Worm (Caenorhabditis elegans): Measurements from ENCODE around the gene fipr-8.

Gene fipr-8

DNA sequence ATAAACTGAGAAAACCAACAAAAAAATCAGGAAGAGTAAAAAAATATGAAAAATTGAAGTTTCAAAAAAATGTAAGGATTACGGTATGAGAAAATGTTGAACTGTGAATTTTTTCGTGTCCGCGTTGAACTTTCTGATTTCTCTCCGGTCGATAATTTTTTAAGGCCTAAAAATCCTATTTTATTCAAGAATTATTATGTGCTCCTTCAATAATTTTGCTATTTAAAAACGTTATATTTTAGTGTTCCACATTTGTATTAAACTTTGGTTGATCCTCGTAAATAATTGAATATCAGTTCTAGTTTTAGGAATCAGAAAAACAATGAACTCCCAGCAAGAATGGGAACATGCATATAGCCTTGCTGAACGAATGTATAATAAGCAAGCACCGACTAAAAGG is 27.1 kb downstream of the fipr-8 start, which contains the start of gene hpo-40:
Gene hpo-40, plus strand, starts transcription at position 301 of the 400 bp plus-strand sequence.
- TF ChIP-seq T23F11.4 (GFP tag; optimal IDR thresholded peaks at IDR 0.05) (no peak), tbx-2 (tag; optimal IDR thresholded peaks at IDR 0.05) (no peak), fkh-10 (GFP tag; optimal IDR thresholded peaks at IDR 0.05) (no peak), ceh-24 (tag; optimal IDR thresholded peaks at IDR 0.05) (no peak), hlh-6 (tag; optimal IDR thresholded peaks at IDR 0.05) (no peak), ets-4 (tag; optimal IDR thresholded peaks at IDR 0.05) (no peak), pag-3 (tag; optimal IDR thresholded peaks at IDR 0.05; ENCODE audit: borderline replicate concordance) (no peak)

DNA sequence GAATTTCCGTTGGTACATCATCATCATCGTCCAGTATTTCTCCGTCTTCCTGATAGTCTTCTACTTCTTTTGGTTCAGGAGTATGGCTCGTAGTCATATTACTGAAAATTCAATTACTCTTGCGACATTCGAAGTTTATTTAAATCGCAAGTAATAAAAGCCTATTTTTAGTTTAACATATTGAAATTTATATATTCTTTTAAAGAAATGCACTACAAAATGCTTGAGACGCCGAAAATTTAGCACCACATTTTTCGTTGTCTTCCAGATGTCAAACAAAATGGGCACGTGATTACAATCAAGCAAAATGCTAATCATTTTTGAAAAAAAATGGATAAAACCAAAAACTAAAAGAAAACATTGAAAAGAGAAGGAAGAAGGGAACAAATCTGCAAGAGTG is 27.7 kb downstream of the fipr-8 start, which contains the start of gene zhit-3:
Gene zhit-3, minus strand, starts transcription at position 101 of the 400 bp plus-strand sequence.
- TF ChIP-seq F13H6.1 (tag; optimal IDR thresholded peaks at IDR 0.05) (no peak), elt-2 (tag; optimal IDR thresholded peaks at IDR 0.05) (no peak), sox-4 (tag; optimal IDR thresholded peaks at IDR 0.05) (no peak), sox-2 (GFP tag; IDR thresholded peaks at IDR 0.05) (no peak), ceh-24 (tag; optimal IDR thresholded peaks at IDR 0.05) (no peak), ceh-18 (tag; optimal IDR thresholded peaks at IDR 0.05) (no peak), C08G9.2 (tag; optimal IDR thresholded peaks at IDR 0.05) (no peak), ceh-9 (tag; optimal IDR thresholded peaks at IDR 0.05) (no peak), ceh-34 (tag; optimal IDR thresholded peaks at IDR 0.05) (no peak)

- TF ChIP-seq che-1 (tag; optimal IDR thresholded peaks at IDR 0.05) (no peak), T23F11.4 (GFP tag; optimal IDR thresholded peaks at IDR 0.05) (no peak), hlh-8 (tag; optimal IDR thresholded peaks at IDR 0.05) (no peak), lin-11 (tag; optimal IDR thresholded peaks at IDR 0.05) (no peak), ceh-31 (tag; optimal IDR thresholded peaks at IDR 0.05) (no peak), pha-4 (tag; optimal IDR thresholded peaks at IDR 0.05) (no peak)
Measured at ce11 chrV:10210244-10210643, 29.5 kb downstream of the fipr-8 start, which contains the start of gene tftc-3. TSS of gene tftc-3 (minus strand) at chrV:10210344.

DNA sequence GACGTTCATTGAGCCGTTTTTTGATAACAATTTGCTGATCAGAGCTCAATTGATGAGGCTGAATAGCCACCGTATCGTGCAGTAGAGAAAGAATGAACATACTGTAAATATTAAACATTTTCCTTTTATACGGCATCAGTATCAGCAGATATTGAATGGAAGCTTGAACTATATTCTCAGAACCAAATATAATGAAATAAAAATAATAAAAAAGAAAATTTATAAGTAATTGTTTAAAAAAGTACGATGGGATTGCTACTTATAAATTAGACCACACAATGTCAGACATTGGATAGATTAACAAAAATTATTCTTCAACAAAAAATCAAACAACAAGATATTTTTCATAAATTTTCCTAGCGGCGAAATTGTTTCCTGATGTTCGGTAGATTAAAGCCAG is 33.3 kb downstream of the fipr-8 start, which contains the start of gene rpc-25:
Gene rpc-25, minus strand, starts transcription at position 101 of the 400 bp plus-strand sequence.
- no peak for TF ChIP-seq lim-6 (tag; optimal IDR thresholded peaks at IDR 0.05)
- no peak for TF ChIP-seq pax-1 (tag; optimal IDR thresholded peaks at IDR 0.05)
- TF ChIP-seq Y22D7AL.16 (tag; optimal IDR thresholded peaks at IDR 0.05), result no peak
- TF ChIP-seq madf-2 (tag; optimal IDR thresholded peaks at IDR 0.05), result no peak
- TF ChIP-seq K09A11.1 (tag; optimal IDR thresholded peaks at IDR 0.05; ENCODE audit: insufficient read depth), result no peak

DNA sequence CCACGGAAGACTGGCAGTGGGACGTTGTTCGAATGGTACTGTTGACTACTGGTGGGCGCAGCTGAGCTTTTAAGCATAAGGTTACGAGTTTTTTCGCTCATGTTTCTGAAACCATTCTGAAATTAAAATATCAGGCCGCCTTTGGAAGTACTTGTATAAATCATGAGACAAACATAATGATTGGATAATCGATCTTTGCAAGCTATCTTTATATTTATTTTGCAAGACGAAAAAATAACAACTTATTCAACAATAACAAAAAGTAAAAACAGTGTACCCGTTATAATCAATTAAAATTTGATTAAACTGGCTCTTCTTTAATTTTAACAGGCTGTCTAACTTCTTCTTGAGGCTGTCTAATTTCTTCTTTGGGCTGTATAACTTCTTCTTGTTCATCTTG is 34.3 kb downstream of the fipr-8 start, which contains the start of gene ZK856.16:
Gene ZK856.16, minus strand, starts transcription at position 101 of the 400 bp plus-strand sequence.
- no peak for TF ChIP-seq syd-9 (tag; optimal IDR thresholded peaks at IDR 0.05)
- TF ChIP-seq elt-2 (tag; optimal IDR thresholded peaks at IDR 0.05), result no peak
- TF ChIP-seq unc-3 (GFP tag; conservative IDR thresholded peaks at IDR 0.05), result no peak
- no peak for TF ChIP-seq unc-3 (tag; optimal IDR thresholded peaks at IDR 0.05)
- TF ChIP-seq ceh-9 (tag; optimal IDR thresholded peaks at IDR 0.05), result no peak
- no peak for TF ChIP-seq gmeb-2 (tag; optimal IDR thresholded peaks at IDR 0.05)
- TF ChIP-seq unc-42 (tag; optimal IDR thresholded peaks at IDR 0.05), result no peak
- TF ChIP-seq mec-3 (tag; optimal IDR thresholded peaks at IDR 0.05; ENCODE audit: borderline replicate concordance), result no peak
- no peak for TF ChIP-seq lin-11 (tag; optimal IDR thresholded peaks at IDR 0.05)
- TF ChIP-seq lim-6 (tag; optimal IDR thresholded peaks at IDR 0.05), result no peak
- TF ChIP-seq nhr-232 (tag; optimal IDR thresholded peaks at IDR 0.05), result no peak
- no peak for TF ChIP-seq pha-4 (tag; optimal IDR thresholded peaks at IDR 0.05)
- TF ChIP-seq dve-1 (tag; optimal IDR thresholded peaks at IDR 0.05), result no peak
- TF ChIP-seq nfya-1 (tag; optimal IDR thresholded peaks at IDR 0.05), result no peak
- TF ChIP-seq ref-2 (tag; optimal IDR thresholded peaks at IDR 0.05), result no peak
- no peak for TF ChIP-seq ceh-48 (tag; optimal IDR thresholded peaks at IDR 0.05)
